Fruit fly (Drosophila melanogaster) whole organism, embryonic: ENCODE data around the gene CG7484.

Experiments
- CG10147 ChIP-seq: fragments of 200-800 bp; sonication (Bioruptor generic); optimal IDR thresholded peaks from 2 replicates; lab custom pipeline; 2019; ENCODE audit warnings: missing biosample characterization, mild to moderate bottlenecking, missing genetic modification characterization, moderate library complexity
- CG10209 ChIP-seq: fragments of 200-800 bp; sonication (Bioruptor generic); optimal IDR thresholded peaks from 3 replicates; lab custom pipeline; 2017; ENCODE audit warnings: missing biosample characterization, mild to moderate bottlenecking, missing genetic modification characterization, missing genetic modification reagents
- CG11504 ChIP-seq: fragments of 200-800 bp; sonication (Bioruptor generic); optimal IDR thresholded peaks from 3 replicates; lab custom pipeline; 2019; ENCODE audit warnings: missing biosample characterization, mild to moderate bottlenecking, missing genetic modification characterization, moderate library complexity
- CG11695 ChIP-seq: fragments of 200-800 bp; sonication (Bioruptor generic); IDR thresholded peaks from 3 replicates; pipeline ENCODE4 v1.3.6; 2022; ENCODE audit warnings: missing biosample characterization, missing genetic modification characterization
- CG13624 ChIP-seq: fragments of 200-800 bp; sonication (Bioruptor generic); optimal IDR thresholded peaks from 2 replicates; lab custom pipeline; 2016; ENCODE audit warnings: missing biosample characterization, missing genetic modification characterization
- CG14860 ChIP-seq: fragments of 200-800 bp; sonication (Bioruptor generic); IDR thresholded peaks from 3 replicates; pipeline ENCODE4 v1.3.6; 2022; ENCODE audit warnings: missing biosample characterization, missing genetic modification characterization; ENCODE audit not compliant: partially characterized antibody
- CG15011 ChIP-seq: fragments of 200-800 bp; sonication (Bioruptor generic); optimal IDR thresholded peaks from 3 replicates; lab custom pipeline; 2018; ENCODE audit warnings: missing biosample characterization, mild to moderate bottlenecking, missing genetic modification characterization
- CG15514 ChIP-seq: fragments of 200-800 bp; sonication (Bioruptor generic); optimal IDR thresholded peaks from 3 replicates; lab custom pipeline; 2017; ENCODE audit warnings: missing biosample characterization, missing genetic modification characterization, mild to moderate bottlenecking, moderate library complexity, missing genetic modification reagents
- CG17385 ChIP-seq: fragments of 200-800 bp; sonication (Bioruptor generic); optimal IDR thresholded peaks from 3 replicates; lab custom pipeline; 2018; ENCODE audit warnings: missing biosample characterization, mild to moderate bottlenecking, missing genetic modification characterization
- CG17612 ChIP-seq: fragments of 200-800 bp; sonication (Bioruptor generic); IDR thresholded peaks from 2 replicates; pipeline ENCODE4 v1.3.6; 2022; ENCODE audit warnings: missing biosample characterization, missing genetic modification characterization
- CG1792 ChIP-seq: fragments of 200-800 bp; sonication (Bioruptor generic); optimal IDR thresholded peaks from 2 replicates; lab custom pipeline; 2016; ENCODE audit warnings: missing biosample characterization, missing genetic modification characterization
- CG2116 ChIP-seq: fragments of 200-800 bp; sonication (Bioruptor generic); optimal IDR thresholded peaks from 3 replicates; lab custom pipeline; 2018; ENCODE audit warnings: missing biosample characterization, mild to moderate bottlenecking, missing genetic modification characterization
- CG2199 ChIP-seq: fragments of 200-800 bp; sonication (Bioruptor generic); IDR thresholded peaks from 3 replicates; pipeline ENCODE4 v1.3.6; 2022; ENCODE audit warnings: missing biosample characterization, missing genetic modification characterization
- CG31224 ChIP-seq: fragments of 200-800 bp; sonication (Bioruptor generic); IDR thresholded peaks from 2 replicates; pipeline ENCODE4 v1.3.6; 2022; ENCODE audit warnings: missing biosample characterization, missing genetic modification characterization
- CG3163 ChIP-seq: fragments of 200-800 bp; sonication (Bioruptor generic); optimal IDR thresholded peaks from 3 replicates; lab custom pipeline; 2016; ENCODE audit warnings: missing biosample characterization, missing genetic modification characterization
- CG32532 ChIP-seq: fragments of 200-800 bp; sonication (Bioruptor generic); IDR thresholded peaks from 2 replicates; pipeline ENCODE4 v1.3.6; 2022; ENCODE audit warnings: missing biosample characterization, missing genetic modification characterization
- CG32767 ChIP-seq: fragments of 200-800 bp; sonication (Bioruptor generic); IDR thresholded peaks from 2 replicates; pipeline ENCODE4 v1.3.6; 2022; ENCODE audit warnings: missing biosample characterization, missing genetic modification characterization
- CG3281 ChIP-seq: fragments of 200-800 bp; sonication (Bioruptor generic); optimal IDR thresholded peaks from 3 replicates; lab custom pipeline; 2017; ENCODE audit warnings: missing biosample characterization, mild to moderate bottlenecking, missing genetic modification characterization
- CG4282 ChIP-seq: fragments of 200-800 bp; sonication (Bioruptor generic); optimal IDR thresholded peaks from 2 replicates; lab custom pipeline; 2016; ENCODE audit warnings: missing biosample characterization, missing genetic modification characterization
- CG4328 ChIP-seq: fragments of 200-800 bp; sonication (Bioruptor generic); optimal IDR thresholded peaks from 3 replicates; lab custom pipeline; 2017; ENCODE audit warnings: missing biosample characterization, missing genetic modification reagents, missing genetic modification characterization
- CG4424 ChIP-seq: fragments of 200-800 bp; sonication (Bioruptor generic); optimal IDR thresholded peaks from 3 replicates; lab custom pipeline; 2016; ENCODE audit warnings: missing biosample characterization, missing genetic modification characterization
- CG5953 ChIP-seq: fragments of 200-800 bp; sonication (Bioruptor generic); IDR thresholded peaks from 2 replicates; pipeline ENCODE4 v1.3.6; 2022; ENCODE audit warnings: missing biosample characterization, missing genetic modification characterization
- CG6175 ChIP-seq: fragments of 200-800 bp; sonication (Bioruptor generic); IDR thresholded peaks from 3 replicates; pipeline ENCODE4 v1.3.6; 2022; ENCODE audit warnings: missing biosample characterization, missing genetic modification characterization
- CG6272 ChIP-seq: fragments of 200-800 bp; sonication (Bioruptor generic); IDR thresholded peaks from 2 replicates; pipeline ENCODE4 v1.3.6; 2022; ENCODE audit warnings: missing biosample characterization, missing genetic modification characterization
- CG6689 ChIP-seq: fragments of 200-800 bp; sonication (Bioruptor generic); IDR thresholded peaks from 2 replicates; pipeline ENCODE4 v1.3.6; 2022; ENCODE audit warnings: missing biosample characterization, missing genetic modification characterization
- CG7839 ChIP-seq: fragments of 200-800 bp; sonication (Bioruptor generic); optimal IDR thresholded peaks from 3 replicates; lab custom pipeline; 2018; ENCODE audit warnings: missing biosample characterization, mild to moderate bottlenecking, missing genetic modification characterization, moderate library complexity
- CG7987 ChIP-seq: fragments of 200-800 bp; sonication (Bioruptor generic); optimal IDR thresholded peaks from 2 replicates; lab custom pipeline; 2018; ENCODE audit warnings: missing biosample characterization, mild to moderate bottlenecking, missing genetic modification characterization, moderate library complexity
- CG8924 ChIP-seq: fragments of 200-800 bp; optimal IDR thresholded peaks from 3 replicates; lab custom pipeline; 2019; ENCODE audit warnings: missing biosample characterization, mild to moderate bottlenecking, missing genetic modification characterization, moderate library complexity
- CTCF ChIP-seq: fragments of 200-800 bp; sonication (Bioruptor generic); optimal IDR thresholded peaks from 2 replicates; lab custom pipeline; 2017; ENCODE audit warnings: missing biosample characterization, mild to moderate bottlenecking, missing genetic modification characterization, moderate library complexity
- Doc2 ChIP-seq: fragments of 200-800 bp; sonication (Bioruptor generic); IDR thresholded peaks from 2 replicates; pipeline ENCODE4 v1.3.6; 2022; ENCODE audit warnings: missing biosample characterization, missing genetic modification characterization
- Ets65A ChIP-seq: fragments of 200-800 bp; sonication (Bioruptor generic); peaks from one replicate; lab custom pipeline; 2016; ENCODE audit warnings: missing biosample characterization, missing genetic modification characterization
- Jarid2 ChIP-seq: fragments of 200-800 bp; sonication (Bioruptor generic); optimal IDR thresholded peaks from 3 replicates; lab custom pipeline; 2017; ENCODE audit warnings: mild to moderate bottlenecking, missing biosample characterization, missing genetic modification reagents, missing genetic modification characterization
- Med ChIP-seq: fragments of 200-800 bp; sonication (Bioruptor generic); peaks from one replicate; lab custom pipeline; 2016; ENCODE audit warnings: missing biosample characterization, missing genetic modification characterization, mild to moderate bottlenecking, inconsistent platforms, moderate library complexity
- Nf-YB ChIP-seq: fragments of 200-800 bp; sonication (Bioruptor generic); optimal IDR thresholded peaks from 3 replicates; lab custom pipeline; 2019; ENCODE audit warnings: missing biosample characterization, mild to moderate bottlenecking, missing genetic modification characterization, moderate library complexity
- Xrp1 ChIP-seq: fragments of 200-800 bp; sonication (Bioruptor generic); IDR thresholded peaks from 2 replicates; pipeline ENCODE4 v1.3.6; 2022; ENCODE audit warnings: missing biosample characterization, missing genetic modification characterization
- bowl ChIP-seq: fragments of 200-800 bp; sonication (Bioruptor generic); IDR thresholded peaks from 2 replicates; pipeline ENCODE4 v1.3.6; 2022; ENCODE audit warnings: missing biosample characterization, missing genetic modification characterization
- bsh ChIP-seq, 2 experiments: fragments of 200-800 bp; sonication (Bioruptor generic); optimal IDR thresholded peaks; 2 replicates each; lab custom pipeline; 2017 to 2018; ENCODE audit warnings: mild to moderate bottlenecking in 2 of 2, missing biosample characterization in 2 of 2, missing genetic modification characterization in 2 of 2, moderate library complexity in 1 of 2
- caup ChIP-seq: fragments of 200-800 bp; sonication (Bioruptor generic); optimal IDR thresholded peaks from 3 replicates; lab custom pipeline; 2017; ENCODE audit warnings: missing biosample characterization, mild to moderate bottlenecking, missing genetic modification characterization, moderate library complexity; ENCODE audit not compliant: severe bottlenecking
- emc ChIP-seq: fragments of 200-800 bp; sonication (Bioruptor generic); optimal IDR thresholded peaks from 2 replicates; lab custom pipeline; 2016; ENCODE audit warnings: missing biosample characterization, missing genetic modification characterization
- en ChIP-seq: fragments of 200-800 bp; sonication (Bioruptor generic); optimal IDR thresholded peaks from 2 replicates; lab custom pipeline; 2016; ENCODE audit warnings: missing biosample characterization, missing genetic modification characterization
- ftz-f1 ChIP-seq: fragments of 200-800 bp; sonication (Bioruptor generic); optimal IDR thresholded peaks from 2 replicates; lab custom pipeline; 2016; ENCODE audit warnings: missing biosample characterization, missing genetic modification characterization
- grau ChIP-seq: fragments of 200-800 bp; optimal IDR thresholded peaks from 3 replicates; lab custom pipeline; 2019; ENCODE audit warnings: missing biosample characterization, mild to moderate bottlenecking, missing genetic modification characterization, moderate library complexity
- grn ChIP-seq: fragments of 200-800 bp; sonication (Bioruptor generic); optimal IDR thresholded peaks from 3 replicates; lab custom pipeline; 2017; ENCODE audit warnings: missing biosample characterization, missing genetic modification characterization
- hkb ChIP-seq, 2 experiments: fragments of 200-800 bp in 1 of 2; fragments of >200 bp in 1 of 2; sonication (Bioruptor generic) in 1 of 2; IDR thresholded peaks in 1 of 2; optimal IDR thresholded peaks in 1 of 2; 2 replicates each; pipeline versions ENCODE4 v1.3.6 to Lab custom; 2017 to 2022; ENCODE audit warnings: missing biosample characterization in 1 of 2, missing genetic modification characterization in 1 of 2
- nau ChIP-seq: fragments of 200-800 bp; sonication (Bioruptor generic); optimal IDR thresholded peaks from 3 replicates; lab custom pipeline; 2017; ENCODE audit warnings: missing biosample characterization, mild to moderate bottlenecking, missing genetic modification characterization, missing genetic modification reagents
- odd ChIP-seq: fragments of 200-800 bp; sonication (Bioruptor generic); optimal IDR thresholded peaks from 2 replicates; lab custom pipeline; 2017; ENCODE audit warnings: missing biosample characterization, mild to moderate bottlenecking, missing genetic modification characterization
- onecut ChIP-seq: fragments of 200-800 bp; sonication (Bioruptor generic); IDR thresholded peaks from 2 replicates; pipeline ENCODE4 v1.3.6; 2022; ENCODE audit warnings: missing biosample characterization, missing genetic modification characterization
- pzg ChIP-seq: fragments of 200-800 bp; sonication (Bioruptor generic); optimal IDR thresholded peaks from 3 replicates; lab custom pipeline; 2018; ENCODE audit warnings: missing biosample characterization, mild to moderate bottlenecking, missing genetic modification characterization, moderate library complexity
- schlank ChIP-seq: fragments of 200-800 bp; sonication (Bioruptor generic); optimal IDR thresholded peaks from 2 replicates; lab custom pipeline; 2018; ENCODE audit warnings: missing biosample characterization, mild to moderate bottlenecking, missing genetic modification characterization
- tna ChIP-seq: fragments of 200-800 bp; sonication (Bioruptor generic); IDR thresholded peaks from 2 replicates; pipeline ENCODE4 v1.3.6; 2022; ENCODE audit warnings: missing biosample characterization, missing genetic modification characterization; ENCODE audit not compliant: partially characterized antibody

CG7484 gene

dm6 chr3L:17655837-17656308 is 1.5 kb downstream of the CG7484 start (continued):
- TF ChIP-seq CG4282 (GFP tag; lab: Kevin White, UChicago) = peak; percentile 6
- TF ChIP-seq CG17612 = peak; percentile 37; the same call in 1 of the 2 replicates
- TF ChIP-seq CG6175 (GFP tag; lab: Robert Waterston, UW) = 0 out of 3 replicates have a peak, but pooled peaks have one; percentile 19
- TF ChIP-seq CG10209 = peak; percentile 46
- peak; percentile 63 for TF ChIP-seq Ets65A (GFP tag; lab: Kevin White, UChicago)
- TF ChIP-seq Doc2 (GFP tag; lab: Robert Waterston, UW) = no peak
- peak; percentile 54; the same call in 1 of the 3 replicates for TF ChIP-seq CG2199
- TF ChIP-seq en = no peak
- peak; percentile 19 for TF ChIP-seq CG15011
- TF ChIP-seq nau (GFP tag; lab: Kevin White, UChicago) = peak; percentile 71
- peak; percentile 22 for TF ChIP-seq schlank (tag; lab: Kevin White, UChicago)
- no peak for TF ChIP-seq CG5953 (GFP tag; lab: Robert Waterston, UW)
- TF ChIP-seq emc (GFP tag; lab: Kevin White, UChicago) = no peak
- TF ChIP-seq bsh (GFP tag; optimal IDR thresholded peaks at IDR 0.05; lab: Kevin White, UChicago) = peak in 1 of 2 experiments; percentile 20
- TF ChIP-seq CG7987 (GFP tag; lab: Kevin White, UChicago) = peak; percentile 60
- TF ChIP-seq hkb (optimal IDR thresholded peaks at IDR 0.05; lab: Kevin White, UChicago) = no peak
- TF ChIP-seq hkb (GFP tag; IDR thresholded peaks at IDR 0.05; lab: Robert Waterston, UW) = peak; percentile 66; the same call in 1 of the 2 replicates
- peak; percentile 42 for TF ChIP-seq CG32532 (GFP tag; lab: Robert Waterston, UW)
- TF ChIP-seq Nf-YB (GFP tag; lab: Kevin White, UChicago) = peak; percentile 17
- TF ChIP-seq CG32767 (GFP tag; lab: Robert Waterston, UW) = no peak
- no peak for TF ChIP-seq CG4424 (GFP tag; lab: Kevin White, UChicago)
- peak; percentile 36 for TF ChIP-seq CG11504 (tag; lab: Kevin White, UChicago)
- peak; percentile 73 for TF ChIP-seq CG3281 (GFP tag; lab: Kevin White, UChicago)
- TF ChIP-seq CG6272 = no peak
- peak; percentile 89 for TF ChIP-seq Med (GFP tag; lab: Kevin White, UChicago)
- TF ChIP-seq CG8924 = peak; percentile 13
- TF ChIP-seq CG11695 = 0 out of 3 replicates have a peak, but pooled peaks have one; percentile 23
- peak; percentile 64 for TF ChIP-seq odd (GFP tag; lab: Kevin White, UChicago)
- peak; percentile 35 for TF ChIP-seq CG2116
- TF ChIP-seq CG10147 (GFP tag; lab: Kevin White, UChicago) = peak; percentile 37
- TF ChIP-seq onecut (GFP tag; lab: Robert Waterston, UW) = peak; percentile 34; the same call in 1 of the 2 replicates
- peak; percentile 56 for TF ChIP-seq Xrp1
- peak; percentile 82 for TF ChIP-seq caup (GFP tag; lab: Kevin White, UChicago)
- TF ChIP-seq CG14860 = peak; percentile 48; the same call in 2 of the 3 replicates
- TF ChIP-seq CG7839 (tag; lab: Kevin White, UChicago) = peak; percentile 6
- no peak for TF ChIP-seq CG6689 (GFP tag; lab: Robert Waterston, UW)
- TF ChIP-seq CG31224 (GFP tag; lab: Robert Waterston, UW) = peak; percentile 43; the same call in 1 of the 2 replicates
- no peak for TF ChIP-seq CG3163 (GFP tag; lab: Kevin White, UChicago)
- TF ChIP-seq CG1792 (GFP tag; lab: Kevin White, UChicago) = no peak
- no peak for TF ChIP-seq ftz-f1 (GFP tag; lab: Kevin White, UChicago)
- peak; percentile 66 for TF ChIP-seq CTCF (GFP tag; lab: Kevin White, UChicago)
- TF ChIP-seq Jarid2 (GFP tag; lab: Kevin White, UChicago) = peak; percentile 27
- TF ChIP-seq CG15514 (GFP tag; lab: Kevin White, UChicago) = peak; percentile 70
- peak; percentile 3 for TF ChIP-seq CG13624 (GFP tag; lab: Kevin White, UChicago)
- peak; percentile 46 for TF ChIP-seq CG4328 (GFP tag; lab: Kevin White, UChicago)
- peak; percentile 9 for TF ChIP-seq pzg (GFP tag; lab: Kevin White, UChicago)
- peak; percentile 57 for TF ChIP-seq CG17385 (GFP tag; lab: Kevin White, UChicago)
- peak; percentile 13 for TF ChIP-seq grau (tag; lab: Kevin White, UChicago)
- peak; percentile 52 for TF ChIP-seq grn (GFP tag; lab: Kevin White, UChicago)
- peak; percentile 60; the same call in 1 of the 2 replicates for TF ChIP-seq bowl (GFP tag; lab: Robert Waterston, UW)
- 0 out of 2 replicates have a peak, but pooled peaks have one; percentile 29 for TF ChIP-seq tna
